Fruit fly (Drosophila melanogaster) whole organism, pupa: ENCODE results near the gene CG10214.

Source experiments
- CG14655 ChIP-seq: fragments of 200-800 bp; sonication (Bioruptor generic); optimal IDR thresholded peaks from 3 replicates; lab custom pipeline; 2017; ENCODE audit warnings: mild to moderate bottlenecking, missing biosample characterization, missing genetic modification reagents, missing genetic modification characterization
- Snoo ChIP-seq: fragments of 200-800 bp; sonication (Bioruptor generic); optimal IDR thresholded peaks from 3 replicates; lab custom pipeline; 2017; ENCODE audit warnings: missing biosample characterization, mild to moderate bottlenecking, missing genetic modification characterization, inconsistent platforms

DNA sequence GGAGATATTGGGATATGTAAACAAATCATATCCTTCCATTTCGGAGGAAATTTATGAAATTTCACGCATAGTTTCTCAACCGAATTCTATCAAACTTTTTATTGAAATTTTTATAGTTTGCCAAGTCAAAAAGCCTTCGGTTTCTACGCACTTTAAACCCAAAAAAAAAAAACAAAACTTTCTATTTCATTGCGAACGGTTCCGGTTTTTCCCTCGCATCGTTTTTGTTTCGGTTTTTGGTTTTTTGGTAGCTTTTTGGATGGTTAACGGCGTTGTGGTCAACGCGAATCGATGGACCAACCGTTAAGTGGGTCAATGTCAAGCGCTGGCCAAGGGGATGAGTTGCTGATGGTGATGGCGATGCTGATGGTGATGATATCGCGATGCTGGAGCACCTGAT is 26.3 kb downstream of the CG10214 start:
- TF ChIP-seq Snoo (tag; lab: Kevin White, UChicago) (no peak), CG14655 (GFP tag; lab: Kevin White, UChicago) (no peak)
